Worm (Caenorhabditis elegans): ENCODE data around the gene pat-2.

- no peak for TF ChIP-seq dpl-1 (GFP tag; optimal IDR thresholded peaks at IDR 0.05)
- TF ChIP-seq unc-39 (tag; optimal IDR thresholded peaks at IDR 0.05): no peak
These were observed 38.2 kb upstream of the pat-2 start for ce11 chrIII:8780473-8780872.

Measured in whole organism, L4 larva.